Worm (Caenorhabditis elegans): ENCODE data around the gene ced-4.

The ced-4 gene

DNA sequence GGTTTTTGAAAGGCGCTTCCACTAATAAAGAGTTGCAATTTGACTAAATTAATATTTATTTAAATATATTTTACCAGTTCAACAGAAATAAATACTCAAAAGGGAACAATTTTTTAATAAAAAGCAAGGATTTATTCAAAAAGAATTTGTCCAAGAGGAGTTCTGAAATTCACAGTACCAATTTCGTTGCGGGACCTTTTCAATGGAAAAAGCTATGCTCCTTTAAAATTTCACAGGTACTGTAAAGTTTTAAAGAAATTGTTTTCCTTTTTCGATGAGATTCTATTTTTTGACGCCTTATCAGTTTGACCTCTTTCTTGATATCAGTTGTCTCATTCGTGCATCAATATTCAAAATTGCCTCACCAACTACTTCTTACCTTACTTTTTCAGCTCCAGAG is 48.1 kb downstream of the ced-4 start, which contains the start of gene tag-340:
tag-340 (plus strand) TSS at position 249 of the 400 bp plus-strand sequence.
- TF ChIP-seq elt-3 (tag; optimal IDR thresholded peaks at IDR 0.05) (no peak), fos-1 (tag; optimal IDR thresholded peaks at IDR 0.05) (peak; percentile 28)

DNA sequence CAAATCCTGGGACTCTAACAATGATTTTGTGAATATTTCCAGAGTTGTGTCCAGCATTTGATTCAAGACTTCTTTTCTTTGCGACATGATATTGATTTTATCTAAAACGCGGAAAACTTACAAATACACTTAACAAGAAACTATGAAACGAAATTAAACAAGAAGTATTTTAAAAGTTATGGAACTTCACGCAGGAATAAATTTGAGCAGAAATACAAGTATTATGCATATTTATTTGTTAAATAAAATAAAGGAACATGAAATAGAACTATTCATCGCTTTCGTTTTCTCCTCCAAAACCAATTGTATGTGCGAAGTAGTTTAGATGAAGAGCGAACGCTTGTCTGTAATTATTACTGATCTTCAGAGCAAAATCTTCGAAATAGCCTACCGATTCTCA is 51.7 kb downstream of the ced-4 start, which contains the start of gene kbp-2:
kbp-2 (minus strand) TSS at position 101 of the 400 bp plus-strand sequence.
- TF ChIP-seq ztf-4 (tag; optimal IDR thresholded peaks at IDR 0.05) (no peak), ztf-11 (tag; optimal IDR thresholded peaks at IDR 0.05) (no peak), elt-1 (tag; optimal IDR thresholded peaks at IDR 0.05) (no peak)
